Fruit fly (Drosophila melanogaster): Measurements from ENCODE around the gene Ilp8.
A peak's percentile ranks its signal among the peaks of the same experiment; 100 is the strongest.

The Ilp8 gene

DNA sequence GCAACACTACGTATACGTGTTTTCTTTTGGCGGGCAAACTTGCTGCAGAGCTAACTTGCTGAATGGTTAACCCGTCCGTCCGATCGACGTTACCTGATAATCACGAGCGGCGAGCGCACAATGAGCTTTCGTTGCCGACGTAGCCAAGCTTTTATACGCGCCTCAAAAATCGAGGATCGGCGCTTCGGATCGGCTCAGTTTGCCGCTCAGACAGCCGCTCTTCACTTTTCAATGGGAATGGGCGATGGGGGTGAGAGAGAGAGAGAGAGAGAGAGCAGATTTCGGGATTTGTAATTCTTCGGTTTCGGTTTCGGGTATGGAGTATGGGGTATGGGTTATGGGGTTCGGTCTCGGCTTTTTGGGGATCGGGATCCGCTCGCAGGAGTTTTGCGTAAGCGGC, at the start of gene Ilp8:
Gene Ilp8, minus strand, starts transcription at position 110 of the 400 bp plus-strand sequence.
- TF ChIP-seq CG17801 (GFP tag; optimal IDR thresholded peaks at IDR 0.05; ENCODE audit: partially characterized antibody): no peak

DNA sequence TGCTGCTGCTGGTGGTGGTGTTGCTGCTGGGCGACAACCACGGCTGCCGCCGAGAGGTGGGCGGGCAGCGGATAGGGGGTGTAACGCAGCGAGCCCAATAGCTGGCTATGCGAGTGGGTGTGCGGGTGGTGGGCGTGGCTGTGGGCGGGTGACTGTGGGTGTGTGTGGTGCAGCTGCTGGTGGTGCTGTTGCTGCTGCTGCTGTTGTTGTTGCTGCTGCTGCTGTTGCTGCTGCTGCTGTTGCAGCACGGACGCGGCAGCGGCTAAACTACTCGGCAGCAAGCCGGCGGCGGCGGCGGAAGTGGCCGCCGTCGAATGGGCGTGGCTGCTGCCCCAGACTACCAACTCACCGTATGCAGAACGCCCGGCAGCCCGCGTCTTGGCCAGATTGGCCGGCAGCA, 45.4 kb upstream of the Ilp8 start:
- TF ChIP-seq CG17801 (GFP tag; optimal IDR thresholded peaks at IDR 0.05; ENCODE audit: partially characterized antibody): no peak

DNA sequence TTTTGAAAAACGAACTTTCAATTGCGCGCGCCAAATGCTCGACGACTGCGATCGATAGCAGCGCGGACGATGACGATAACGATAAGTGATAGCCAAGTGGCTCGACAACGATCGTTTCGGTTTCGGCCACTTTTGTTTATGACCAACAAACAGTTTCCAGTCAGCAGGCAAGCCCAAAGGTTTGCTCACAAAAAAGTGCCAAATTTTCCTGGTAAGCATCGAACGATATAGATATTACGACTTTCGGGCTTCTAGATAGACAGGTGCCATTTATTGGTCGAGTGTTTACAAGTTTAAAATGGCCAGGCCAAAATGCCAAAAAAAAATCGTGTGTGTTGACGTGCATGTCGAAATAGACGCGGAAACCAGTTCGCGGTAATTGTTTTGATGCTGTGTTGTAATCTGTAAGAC, 23.6 kb upstream of the Ilp8 start, which contains the start of gene CG7724:
Gene CG7724, plus strand, starts transcription at position 147 of the 411 bp plus-strand sequence.
- TF ChIP-seq CG17801 (GFP tag; optimal IDR thresholded peaks at IDR 0.05; ENCODE audit: partially characterized antibody): peak; percentile 5

DNA sequence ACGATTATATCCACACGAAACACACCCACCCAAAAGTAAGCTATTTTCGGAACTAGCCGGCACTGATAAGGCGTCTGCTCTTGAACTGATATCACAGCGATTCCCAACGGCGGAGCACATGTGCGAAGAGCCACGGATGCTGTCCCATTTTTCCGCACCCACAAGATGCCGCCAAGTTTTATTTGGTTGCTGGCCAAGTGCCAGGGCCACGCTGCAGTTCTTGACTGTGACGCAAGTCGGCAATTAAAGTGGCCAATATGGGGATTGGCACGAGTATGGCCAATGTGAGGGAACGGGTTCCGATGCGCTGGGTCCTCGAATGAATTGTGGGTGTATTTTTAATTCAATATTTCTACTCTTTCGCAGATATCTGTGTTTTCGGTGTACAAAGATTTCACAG, 22.1 kb upstream of the Ilp8 start:
- TF ChIP-seq CG17801 (GFP tag; optimal IDR thresholded peaks at IDR 0.05; ENCODE audit: partially characterized antibody): no peak

DNA sequence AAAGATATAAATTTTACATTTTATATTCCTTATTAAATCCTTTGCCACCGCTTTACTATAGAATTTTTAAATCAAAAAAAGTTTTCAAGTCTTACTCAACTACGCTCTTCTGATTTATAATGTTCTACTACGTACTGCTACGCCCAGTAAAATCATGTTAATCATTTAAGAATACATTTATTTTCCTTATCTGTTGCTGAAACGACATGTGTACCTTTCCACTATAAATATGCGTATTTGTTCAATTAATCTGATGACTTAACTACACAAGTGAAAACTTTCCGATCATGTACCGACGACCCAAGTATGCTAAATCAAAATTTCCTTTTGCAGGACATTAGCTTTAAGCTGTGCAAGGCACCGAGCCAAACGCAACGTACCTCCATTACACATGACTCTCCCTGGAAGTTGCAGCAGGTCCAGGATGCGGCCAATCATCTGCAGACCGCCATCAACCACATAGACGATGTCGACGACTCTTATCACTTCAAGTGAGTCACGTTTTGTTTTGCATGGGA, 20.6 kb upstream of the Ilp8 start:
- no peak for TF ChIP-seq CG17801 (GFP tag; optimal IDR thresholded peaks at IDR 0.05; ENCODE audit: partially characterized antibody)

DNA sequence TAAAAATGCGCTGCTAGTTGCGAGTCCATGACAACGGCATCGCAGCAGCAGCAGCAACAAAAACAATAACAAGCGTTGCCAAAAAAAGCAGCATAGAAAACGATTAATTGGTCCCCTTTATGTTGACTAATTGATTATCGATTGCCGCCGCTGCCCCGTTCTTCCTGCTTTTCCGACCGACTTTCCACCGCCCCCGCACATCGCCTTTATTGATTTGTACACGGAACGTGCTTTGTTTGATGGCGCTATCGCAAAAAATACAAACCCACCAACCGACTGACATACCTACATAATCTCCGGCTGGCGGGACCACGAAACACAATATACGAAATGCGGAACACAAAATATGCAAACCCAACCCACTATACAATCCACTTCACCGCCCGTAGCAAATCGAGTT, 19.6 kb upstream of the Ilp8 start:
- TF ChIP-seq CG17801 (GFP tag; optimal IDR thresholded peaks at IDR 0.05; ENCODE audit: partially characterized antibody): no peak

DNA sequence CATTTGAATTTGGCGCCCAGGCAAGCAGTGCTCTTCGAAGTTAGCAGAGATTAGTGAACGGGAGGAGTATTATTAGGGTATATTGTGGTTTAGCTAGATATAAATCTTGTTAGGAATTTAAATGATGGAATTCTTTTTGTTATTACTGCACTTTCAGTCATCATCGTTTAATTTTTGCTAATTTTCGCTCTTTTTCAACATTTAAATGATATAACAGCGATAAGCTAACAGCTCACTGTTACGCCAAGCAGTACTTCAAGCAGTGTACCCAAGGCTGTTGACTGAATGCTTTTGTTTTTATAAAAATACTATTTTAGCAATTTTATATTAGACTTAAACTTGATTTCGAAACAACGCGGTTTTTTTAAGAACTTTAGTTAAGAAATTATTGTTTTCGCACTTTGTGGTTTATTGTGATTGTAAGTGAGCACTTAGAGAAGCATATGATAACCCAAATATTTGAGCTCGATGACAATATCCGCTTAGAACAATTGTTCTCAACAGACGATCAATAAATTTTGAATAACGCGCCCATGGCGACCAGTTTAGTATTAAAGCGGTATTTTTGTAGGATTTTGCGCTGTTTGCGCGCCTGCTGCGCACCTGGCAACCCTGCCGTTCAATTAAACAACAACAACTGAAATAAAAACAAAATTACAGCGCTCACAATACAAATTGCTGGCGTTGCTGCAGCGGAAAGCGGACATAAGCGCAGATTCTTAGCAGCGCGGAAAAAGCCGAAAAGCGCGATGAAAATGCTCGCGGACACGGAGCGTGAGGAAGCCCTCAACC, 19.0 kb upstream of the Ilp8 start:
- no peak for TF ChIP-seq CG17801 (GFP tag; optimal IDR thresholded peaks at IDR 0.05; ENCODE audit: partially characterized antibody)

DNA sequence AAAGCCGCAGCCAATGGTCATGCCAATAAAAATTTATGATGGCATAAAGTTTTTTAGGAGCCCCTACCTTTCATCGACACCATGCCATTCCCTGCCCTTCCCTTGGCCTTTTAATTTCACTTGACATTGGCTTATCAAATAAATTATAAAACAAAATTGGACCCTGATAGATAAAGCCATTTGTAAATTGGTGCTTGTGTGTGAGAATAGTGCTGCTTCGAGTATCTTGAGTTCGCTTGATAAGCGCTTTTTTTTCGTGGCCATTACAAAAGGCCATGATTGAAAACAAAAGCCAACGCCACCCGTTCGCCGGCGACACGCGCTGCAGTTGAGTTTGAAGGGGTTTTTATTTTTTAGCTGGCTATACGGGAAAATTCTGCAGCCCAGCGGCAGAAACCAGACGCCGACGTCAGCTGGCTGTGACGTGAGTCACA, 18.0 kb upstream of the Ilp8 start:
- TF ChIP-seq CG17801 (GFP tag; optimal IDR thresholded peaks at IDR 0.05; ENCODE audit: partially characterized antibody): peak; percentile 12

DNA sequence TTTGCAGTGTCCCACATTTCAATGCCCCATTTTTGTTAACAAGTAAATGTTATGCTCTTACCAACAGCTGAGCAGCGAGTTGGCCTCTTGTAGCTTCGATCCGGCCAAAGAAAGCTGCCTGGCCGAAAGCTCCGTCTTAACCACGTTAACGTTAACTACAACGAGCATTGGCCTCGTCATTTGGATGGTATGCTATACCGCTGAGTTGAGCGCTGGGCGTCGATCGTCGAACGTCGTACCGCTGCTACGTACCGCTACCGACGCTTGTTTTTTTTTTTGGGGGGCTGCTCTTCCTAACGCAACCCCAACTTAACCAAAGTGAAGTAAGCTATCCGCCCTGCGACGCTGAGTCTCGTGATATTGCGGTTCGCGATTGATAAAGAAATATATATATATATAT, 17.4 kb upstream of the Ilp8 start, which contains the start of gene rogdi:
Gene rogdi, plus strand, starts transcription at position 199 of the 400 bp plus-strand sequence.
- TF ChIP-seq CG17801 (GFP tag; optimal IDR thresholded peaks at IDR 0.05; ENCODE audit: partially characterized antibody): no peak

DNA sequence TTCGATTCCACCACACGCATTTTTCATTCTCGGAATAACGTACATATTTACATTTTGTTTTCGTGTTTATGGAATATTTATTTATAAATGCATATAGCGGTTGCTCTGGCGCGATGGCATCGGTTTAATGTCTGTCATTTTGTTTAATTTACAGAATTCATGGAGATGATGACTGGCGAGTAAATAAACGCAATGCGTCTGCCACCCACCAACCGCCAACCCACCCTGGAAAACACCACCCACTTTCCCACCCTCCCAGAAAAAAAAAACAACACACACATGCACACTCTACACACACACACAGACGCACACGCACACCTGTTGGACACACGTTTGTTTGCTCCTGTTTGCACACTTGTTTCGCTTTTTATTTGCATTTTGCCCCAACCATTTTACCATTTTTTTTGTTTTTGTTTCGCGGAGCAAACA, 15.9 kb upstream of the Ilp8 start:
- TF ChIP-seq CG17801 (GFP tag; optimal IDR thresholded peaks at IDR 0.05; ENCODE audit: partially characterized antibody): no peak

DNA sequence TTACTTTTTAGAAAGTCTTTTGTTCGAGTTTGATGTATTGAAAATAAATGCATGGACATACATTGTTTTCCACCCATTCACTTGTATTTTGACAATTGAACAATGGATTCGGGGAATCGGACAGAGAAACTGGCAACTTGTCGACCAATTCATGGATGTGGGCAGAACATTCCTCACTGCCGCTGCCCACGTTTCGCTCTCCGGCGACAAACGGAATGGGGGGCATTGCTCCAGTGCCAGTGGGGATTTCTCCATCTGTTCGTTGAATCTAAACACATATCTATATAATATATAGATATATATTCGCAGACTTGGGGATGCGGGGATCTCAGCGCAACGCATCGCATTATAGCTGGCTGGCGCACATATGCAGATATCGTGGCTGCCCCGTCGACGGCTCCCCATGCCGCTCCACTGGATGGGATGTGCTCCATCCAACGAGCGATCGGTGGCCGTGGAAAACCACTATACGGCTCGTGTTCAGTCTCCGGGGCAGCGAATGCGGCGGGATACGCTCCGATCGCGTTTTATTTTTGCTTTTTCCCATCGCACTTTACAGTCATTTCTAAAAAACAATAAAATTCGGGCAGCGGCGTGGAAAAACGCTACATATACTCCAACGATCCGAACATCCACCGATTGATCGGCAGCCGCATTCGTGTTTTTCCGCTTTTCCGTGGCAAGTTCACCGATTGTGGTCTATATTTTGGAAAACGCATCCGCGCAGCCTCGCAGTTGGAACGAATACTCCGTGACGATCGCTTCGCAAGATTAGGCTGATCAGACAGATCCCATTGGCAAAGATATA, 13.8 kb upstream of the Ilp8 start, which contains the start of gene TpnC73F:
Gene TpnC73F, plus strand, starts transcription at position 633 of the 808 bp plus-strand sequence.
- no peak for TF ChIP-seq CG17801 (GFP tag; optimal IDR thresholded peaks at IDR 0.05; ENCODE audit: partially characterized antibody)

DNA sequence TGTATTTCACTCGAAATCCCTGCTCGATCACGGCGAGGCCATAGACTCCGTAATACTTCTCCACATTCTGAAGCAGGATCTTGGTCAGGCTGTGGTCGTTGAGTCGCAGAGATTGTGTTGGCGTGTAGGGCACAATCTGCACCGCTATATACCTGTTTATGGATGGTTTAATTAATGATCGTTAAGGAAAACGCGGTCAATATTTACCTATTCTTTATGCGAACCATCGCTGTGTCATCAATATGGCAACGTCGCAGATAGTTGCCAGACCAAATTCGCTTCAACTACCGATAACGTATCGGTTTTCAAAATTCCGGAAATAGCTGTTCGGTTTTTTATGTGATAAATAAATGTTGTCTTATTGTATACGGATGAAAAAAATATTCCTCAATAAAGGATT, 12.9 kb upstream of the Ilp8 start, which contains the start of gene Pop5:
Gene Pop5, minus strand, starts transcription at position 240 of the 400 bp plus-strand sequence.
- TF ChIP-seq CG17801 (GFP tag; optimal IDR thresholded peaks at IDR 0.05; ENCODE audit: partially characterized antibody): peak; percentile 2

DNA sequence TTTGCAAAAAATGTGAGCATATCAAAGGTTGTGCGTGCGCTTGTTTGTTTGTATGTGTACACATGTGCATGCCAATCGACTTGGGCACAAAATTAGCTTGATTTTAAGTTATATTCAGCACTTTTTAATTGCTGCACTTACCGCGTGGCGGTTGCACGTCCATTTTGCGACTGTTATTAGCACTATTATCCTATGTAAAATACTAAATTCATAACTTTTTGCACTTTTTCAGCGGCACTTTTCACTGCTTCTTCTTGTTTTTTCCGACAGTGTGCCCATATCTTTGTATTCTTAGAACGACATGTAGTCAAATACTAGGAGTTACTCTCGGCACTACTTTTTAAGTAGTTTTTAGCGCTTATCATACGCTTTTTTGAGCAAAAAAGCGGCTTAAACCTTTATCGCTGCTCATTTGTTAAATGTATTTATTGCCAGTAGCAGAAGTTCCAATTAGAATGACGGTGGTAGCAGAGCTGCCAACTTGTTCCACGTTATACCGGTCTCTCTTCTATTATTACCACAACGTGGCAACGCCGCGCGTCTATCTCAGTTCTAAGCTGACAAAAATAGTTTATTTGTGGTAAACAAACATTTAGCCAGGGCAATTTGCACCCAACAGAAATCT, 10.5 kb upstream of the Ilp8 start, which contains the start of the genes scaf6 and Papst2:
Gene scaf6, minus strand, starts transcription at position 278 of the 625 bp plus-strand sequence.
Gene Papst2, plus strand, starts transcription at position 501 of the 625 bp plus-strand sequence.
- peak; percentile 38 for TF ChIP-seq CG17801 (GFP tag; optimal IDR thresholded peaks at IDR 0.05; ENCODE audit: partially characterized antibody)

DNA sequence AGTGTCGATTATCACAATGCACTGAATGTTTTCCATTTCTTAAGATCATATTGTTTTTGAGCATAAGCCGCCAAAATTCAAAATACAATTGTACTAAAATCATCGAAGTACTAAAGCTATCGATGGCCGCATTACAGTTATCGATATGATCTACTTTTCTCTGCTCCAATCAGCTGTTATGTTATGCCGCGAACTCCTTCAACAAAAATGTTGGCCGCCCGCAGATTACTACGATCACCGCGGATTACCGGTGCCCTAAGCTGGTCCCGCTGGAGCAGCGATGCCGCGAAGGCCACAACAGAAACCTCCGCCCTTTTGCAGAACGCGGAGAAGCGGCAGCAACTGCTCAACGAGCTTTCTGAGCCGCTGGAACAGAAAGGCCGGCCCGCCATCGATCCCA, 3.6 kb upstream of the Ilp8 start, which contains the start of gene beg:
Gene beg, plus strand, starts transcription at position 177 of the 400 bp plus-strand sequence.
- no peak for TF ChIP-seq CG17801 (GFP tag; optimal IDR thresholded peaks at IDR 0.05; ENCODE audit: partially characterized antibody)

DNA sequence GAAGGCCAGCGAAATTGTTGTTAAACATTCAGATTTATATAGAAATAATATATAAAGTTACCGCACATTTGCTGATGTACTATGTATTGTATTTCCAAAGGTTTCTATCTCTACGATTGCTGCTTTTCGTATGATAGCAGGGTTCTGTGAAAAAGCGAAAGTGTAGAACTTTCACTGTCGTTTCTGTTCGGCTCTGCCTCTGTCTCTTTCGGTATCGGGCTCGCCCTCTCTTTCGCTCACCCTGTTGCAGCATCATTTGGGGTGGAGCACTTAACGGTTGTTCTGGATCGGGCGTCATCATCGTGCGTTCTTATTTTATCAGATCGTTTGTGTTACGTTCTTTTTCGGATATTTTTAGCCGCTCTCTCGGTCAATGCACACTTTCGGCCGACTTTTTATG, 1.4 kb upstream of the Ilp8 start:
- TF ChIP-seq CG17801 (GFP tag; optimal IDR thresholded peaks at IDR 0.05; ENCODE audit: partially characterized antibody): no peak
